Fruit fly (Drosophila melanogaster): ENCODE data around the gene HIP.

Gene HIP

DNA sequence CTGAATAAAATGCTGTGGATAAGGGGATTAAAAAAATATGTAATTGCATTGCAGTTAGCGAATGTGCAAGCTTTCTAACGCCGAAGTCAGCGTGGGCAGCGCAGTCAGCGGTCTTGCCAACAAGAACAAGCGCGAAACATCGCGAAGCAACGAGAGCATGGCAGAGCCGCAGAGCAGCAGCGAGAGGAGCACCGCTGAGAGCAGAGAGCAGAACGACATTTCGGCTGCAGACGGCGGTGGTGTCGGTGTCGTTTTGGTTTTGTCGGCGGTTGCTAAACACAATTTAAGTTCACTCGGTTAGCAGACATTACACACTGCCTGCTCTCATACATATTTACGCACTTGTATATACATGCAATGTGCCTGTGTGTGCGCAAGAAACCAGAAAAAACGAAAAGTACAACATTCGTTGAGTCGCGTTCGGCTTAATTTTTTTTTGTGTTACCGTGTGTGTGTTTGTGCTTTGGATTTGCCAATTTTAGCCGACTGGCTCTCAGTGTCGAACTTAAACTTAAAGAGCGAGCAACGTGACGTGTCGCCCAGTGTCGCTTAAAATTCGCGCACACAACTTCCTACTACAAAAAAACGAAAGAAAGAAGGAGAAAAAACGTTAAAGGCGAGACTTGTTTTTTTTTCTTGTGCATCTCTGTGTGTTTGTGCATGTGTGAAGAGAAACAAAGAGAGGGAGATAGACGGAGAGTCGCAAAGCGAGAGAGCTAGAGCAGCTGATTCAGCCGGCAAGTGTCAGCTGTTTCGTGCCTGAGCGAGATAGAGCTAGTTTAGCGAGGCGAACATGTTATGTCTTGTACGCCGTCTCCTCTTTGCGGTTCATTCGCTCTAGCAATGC is 22.9 kb upstream of the HIP start (continued):
- TF ChIP-seq CG9215 (GFP tag; IDR thresholded peaks at IDR 0.05): no peak
- no peak for TF ChIP-seq ato (GFP tag; IDR thresholded peaks at IDR 0.05; ENCODE audit: partially characterized antibody)
- TF ChIP-seq CG17802 (tag; optimal IDR thresholded peaks at IDR 0.05): no peak
- TF ChIP-seq gt (GFP tag; IDR thresholded peaks at IDR 0.05): no peak
- no peak for TF ChIP-seq bab2 (GFP tag; optimal IDR thresholded peaks at IDR 0.05)
- TF ChIP-seq ind (GFP tag; optimal IDR thresholded peaks at IDR 0.05): no peak
- TF ChIP-seq ems (GFP tag; optimal IDR thresholded peaks at IDR 0.05): no peak
- no peak for TF ChIP-seq MTF-1 (GFP tag; optimal IDR thresholded peaks at IDR 0.05; ENCODE audit: borderline replicate concordance)
- TF ChIP-seq CG15073 (GFP tag; optimal IDR thresholded peaks at IDR 0.05): no peak
- no peak for TF ChIP-seq Sox100B (GFP tag; optimal IDR thresholded peaks at IDR 0.05)
- peak; percentile 84 for TF ChIP-seq Deaf1 (tag; optimal IDR thresholded peaks at IDR 0.05)
- TF ChIP-seq lola (GFP tag; optimal IDR thresholded peaks at IDR 0.05): no peak
- no peak for TF ChIP-seq CG30020 (tag; optimal IDR thresholded peaks at IDR 0.05)
- no peak for TF ChIP-seq CG30403 (GFP tag; optimal IDR thresholded peaks at IDR 0.05)
- TF ChIP-seq CG9932 (GFP tag; IDR thresholded peaks at IDR 0.05): no peak
- no peak for TF ChIP-seq CG1647 (GFP tag; optimal IDR thresholded peaks at IDR 0.05)
- no peak for TF ChIP-seq Aef1 (GFP tag; IDR thresholded peaks at IDR 0.05)
- peak; percentile 33 for TF ChIP-seq CG2678 (tag; optimal IDR thresholded peaks at IDR 0.05)
- peak; percentile 57; the same call in 1 of the 2 replicates for TF ChIP-seq CG10321 (GFP tag; IDR thresholded peaks at IDR 0.05)
- TF ChIP-seq Mad (GFP tag; optimal IDR thresholded peaks at IDR 0.05): no peak
- TF ChIP-seq CG3726 (GFP tag; IDR thresholded peaks at IDR 0.05): no peak
- no peak for TF ChIP-seq CG11560 (tag; IDR thresholded peaks at IDR 0.05)
- TF ChIP-seq so (GFP tag; IDR thresholded peaks at IDR 0.05): no peak; the same call in 2 of the 3 replicates
- TF ChIP-seq CG5245 (GFP tag; optimal IDR thresholded peaks at IDR 0.05): no peak
- TF ChIP-seq CG14441 (GFP tag; IDR thresholded peaks at IDR 0.05): no peak
- no peak for TF ChIP-seq wdn (GFP tag; IDR thresholded peaks at IDR 0.05)
- no peak for TF ChIP-seq CG12659 (GFP tag; optimal IDR thresholded peaks at IDR 0.05)
- TF ChIP-seq Ssrp (tag; optimal IDR thresholded peaks at IDR 0.05): no peak
- TF ChIP-seq Ptx1 (GFP tag; IDR thresholded peaks at IDR 0.05): no peak
- peak; percentile 45; the same call in 1 of the 2 replicates for TF ChIP-seq Rfx (GFP tag; IDR thresholded peaks at IDR 0.05)
- peak; percentile 66 for TF ChIP-seq kni (GFP tag; optimal IDR thresholded peaks at IDR 0.05)
- TF ChIP-seq CG6254 (GFP tag; optimal IDR thresholded peaks at IDR 0.05): no peak
- no peak for TF ChIP-seq CG12219 (GFP tag; optimal IDR thresholded peaks at IDR 0.05)
- no peak for TF ChIP-seq Six4 (GFP tag; optimal IDR thresholded peaks at IDR 0.05)
- no peak for TF ChIP-seq CG16863 (GFP tag; optimal IDR thresholded peaks at IDR 0.05)
- peak; percentile 37 for TF ChIP-seq Xbp1 (GFP tag; optimal IDR thresholded peaks at IDR 0.05)
- TF ChIP-seq ash1 (GFP tag; optimal IDR thresholded peaks at IDR 0.05): no peak
- TF ChIP-seq al (GFP tag; IDR thresholded peaks at IDR 0.05): no peak
- TF ChIP-seq Doc3 (GFP tag; IDR thresholded peaks at IDR 0.05; ENCODE audit: partially characterized antibody): no peak
- no peak for TF ChIP-seq CG10959 (GFP tag; IDR thresholded peaks at IDR 0.05)
- TF ChIP-seq CG12769 (tag; optimal IDR thresholded peaks at IDR 0.05): peak; percentile 48
- TF ChIP-seq CG1832 (GFP tag; optimal IDR thresholded peaks at IDR 0.05): peak; percentile 82
- no peak for TF ChIP-seq C15 (GFP tag; IDR thresholded peaks at IDR 0.05)
- no peak for TF ChIP-seq CG12942 (GFP tag; optimal IDR thresholded peaks at IDR 0.05)
- peak; percentile 75 for TF ChIP-seq corto (GFP tag; optimal IDR thresholded peaks at IDR 0.05)
- no peak for TF ChIP-seq phol (tag; optimal IDR thresholded peaks at IDR 0.05)
- no peak for TF ChIP-seq Lhr (GFP tag; optimal IDR thresholded peaks at IDR 0.05)
- peak; percentile 83 for TF ChIP-seq CG12155 (GFP tag; optimal IDR thresholded peaks at IDR 0.05)
- TF ChIP-seq CG32772 (GFP tag; IDR thresholded peaks at IDR 0.05): peak; percentile 42; the same call in 1 of the 2 replicates
- no peak for TF ChIP-seq CG4854 (GFP tag; optimal IDR thresholded peaks at IDR 0.05)
